Worm (Caenorhabditis elegans): ENCODE measurements around the gene nspc-16.

- TF ChIP-seq ama-1 (optimal IDR thresholded peaks at IDR 0.05) = no peak
- no peak for TF ChIP-seq zag-1 (tag; optimal IDR thresholded peaks at IDR 0.05)
- no peak for TF ChIP-seq lsy-2 (tag; optimal IDR thresholded peaks at IDR 0.05)
- TF ChIP-seq fkh-10 (GFP tag; optimal IDR thresholded peaks at IDR 0.05) = no peak
- no peak for TF ChIP-seq ztf-11 (tag; optimal IDR thresholded peaks at IDR 0.05)
- TF ChIP-seq lin-13 (GFP tag; optimal IDR thresholded peaks at IDR 0.05) = no peak
Measured at ce11 chrX:14559519-14560296, 36.3 kb downstream of the nspc-16 start.
